Worm (Caenorhabditis elegans): ENCODE results near the gene ttm-1.

ttm-1 gene

DNA sequence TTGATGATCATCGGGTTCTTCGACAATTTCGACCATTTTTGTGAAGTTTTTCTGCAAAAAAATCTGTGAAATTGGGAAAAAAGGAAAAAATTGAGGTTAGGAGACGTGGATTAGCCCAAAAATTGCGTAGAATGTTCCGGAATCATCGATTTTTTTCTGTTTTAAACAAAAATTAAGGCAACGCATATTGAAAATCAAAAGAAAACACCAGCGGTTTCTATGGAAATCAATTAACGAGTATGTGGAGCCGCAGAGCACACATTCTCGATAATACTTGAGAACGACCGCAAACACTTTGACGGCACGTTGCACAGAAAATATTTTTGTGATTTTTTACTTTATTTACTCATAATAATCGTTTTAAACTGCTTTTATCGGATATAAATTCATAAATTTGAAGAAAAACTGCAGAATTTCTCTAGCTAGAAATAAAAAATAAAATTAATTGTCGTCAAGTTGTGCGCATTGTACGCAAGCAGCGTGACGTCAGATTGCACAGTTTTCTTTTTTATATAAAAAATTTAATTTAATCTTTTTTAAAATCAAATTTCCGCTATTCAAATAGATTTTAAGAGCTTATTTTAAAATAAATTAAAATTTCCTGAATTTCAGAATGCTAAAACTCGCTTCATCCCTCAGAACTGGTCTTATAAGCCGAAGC lies 40.7 kb downstream of the ttm-1 start, which contains the start of the genes npp-25 and mrps-10:
Gene npp-25, minus strand, starts transcription at position 51 of the 661 bp plus-strand sequence.
Gene mrps-10, plus strand, starts transcription at position 611 of the 661 bp plus-strand sequence.
- TF ChIP-seq lin-15B (tag; optimal IDR thresholded peaks at IDR 0.05) = peak; percentile 50
- peak; percentile 66 for TF ChIP-seq pha-4 (tag; optimal IDR thresholded peaks at IDR 0.05)
- TF ChIP-seq lin-39 (tag; optimal IDR thresholded peaks at IDR 0.05) = peak; percentile 27
- TF ChIP-seq hmg-11 (tag; optimal IDR thresholded peaks at IDR 0.05) = peak; percentile 48
- TF ChIP-seq nhr-23 (tag; optimal IDR thresholded peaks at IDR 0.05) = no peak
- TF ChIP-seq nfya-1 (tag; optimal IDR thresholded peaks at IDR 0.05; ENCODE audit: insufficient read depth) = peak; percentile 50

DNA sequence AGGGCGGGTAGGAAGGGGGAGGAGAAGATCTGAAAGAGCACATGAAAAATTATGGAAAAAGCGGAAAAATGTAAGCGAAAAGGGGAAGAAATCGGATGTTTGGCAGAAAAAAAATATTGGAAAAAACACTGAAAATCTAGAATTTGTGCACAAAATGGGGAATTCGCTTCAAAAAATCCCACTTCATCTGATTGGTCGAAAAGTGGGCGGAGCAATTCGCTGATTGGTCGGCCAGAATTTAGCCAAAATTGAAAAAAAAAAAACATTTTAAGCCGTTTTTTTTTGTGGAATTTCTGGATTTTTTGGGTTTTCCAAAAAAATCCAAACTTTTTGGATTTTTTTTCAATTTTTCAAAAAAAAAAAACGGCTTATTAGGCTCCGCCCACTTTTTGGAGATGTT lies 46.0 kb downstream of the ttm-1 start:
- no peak for TF ChIP-seq daf-12 (tag; optimal IDR thresholded peaks at IDR 0.05)
- no peak for TF ChIP-seq nhr-11 (tag; optimal IDR thresholded peaks at IDR 0.05)
- TF ChIP-seq ztf-11 (tag; optimal IDR thresholded peaks at IDR 0.05) = no peak
- TF ChIP-seq nfya-1 (tag; optimal IDR thresholded peaks at IDR 0.05; ENCODE audit: insufficient read depth) = peak; percentile 84

DNA sequence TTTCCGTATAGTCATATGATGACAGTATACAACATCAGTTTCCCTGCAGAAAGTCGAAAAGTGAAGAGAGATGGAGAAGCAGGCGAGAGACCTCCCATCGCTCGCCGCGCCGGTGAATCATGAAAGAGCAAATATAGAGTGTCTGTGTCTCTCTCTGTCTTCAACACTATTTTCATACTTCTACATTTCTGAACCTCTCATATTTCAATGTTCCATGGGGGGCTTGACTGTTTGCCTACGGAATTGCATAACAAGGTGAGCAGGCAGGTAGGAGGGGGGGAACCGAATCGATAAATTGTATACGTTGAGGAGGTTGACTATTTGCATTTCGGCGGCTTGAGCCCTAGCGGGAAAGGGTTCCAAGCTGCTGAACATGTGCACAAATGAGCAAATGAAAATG lies 46.9 kb downstream of the ttm-1 start:
- TF ChIP-seq egl-5 (tag; optimal IDR thresholded peaks at IDR 0.05) = no peak
- peak; percentile 69 for TF ChIP-seq hmg-11 (tag; optimal IDR thresholded peaks at IDR 0.05)
- TF ChIP-seq elt-2 (tag; optimal IDR thresholded peaks at IDR 0.05) = peak; percentile 53
- peak; percentile 95 for TF ChIP-seq pha-4 (tag; optimal IDR thresholded peaks at IDR 0.05)
- TF ChIP-seq jun-1 (tag; optimal IDR thresholded peaks at IDR 0.05) = peak; percentile 72
- TF ChIP-seq elt-1 (tag; optimal IDR thresholded peaks at IDR 0.05) = no peak
- TF ChIP-seq pqm-1 (tag; optimal IDR thresholded peaks at IDR 0.05) = peak; percentile 41
- TF ChIP-seq lin-15B (tag; optimal IDR thresholded peaks at IDR 0.05) = no peak
- TF ChIP-seq fos-1 (tag; optimal IDR thresholded peaks at IDR 0.05) = peak; percentile 48

DNA sequence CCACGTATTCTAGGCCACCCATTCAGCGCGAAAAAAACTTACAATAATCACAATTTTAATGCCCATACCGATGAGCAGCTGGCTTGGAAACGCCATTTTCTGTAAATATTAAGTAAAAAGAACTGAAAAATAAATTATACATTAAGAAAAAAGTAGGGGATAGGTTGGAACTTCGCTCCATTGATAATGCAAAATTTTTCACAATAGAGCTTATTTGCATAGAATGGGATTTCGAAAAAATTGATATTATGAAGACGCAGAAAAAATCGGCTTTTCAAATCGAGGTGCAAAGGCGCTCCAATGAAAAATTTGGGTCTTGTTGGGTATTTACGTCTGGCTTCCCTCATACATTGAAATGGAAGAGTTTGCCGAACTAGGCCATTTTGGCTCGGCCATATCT lies 48.2 kb downstream of the ttm-1 start, which contains the start of gene Y37D8A.16:
Gene Y37D8A.16, minus strand, starts transcription at position 101 of the 400 bp plus-strand sequence.
- TF ChIP-seq nhr-28 (tag; optimal IDR thresholded peaks at IDR 0.05) = no peak
- no peak for TF ChIP-seq nhr-77 (tag; optimal IDR thresholded peaks at IDR 0.05)
- TF ChIP-seq ztf-11 (tag; optimal IDR thresholded peaks at IDR 0.05) = no peak
- no peak for TF ChIP-seq hmg-11 (tag; optimal IDR thresholded peaks at IDR 0.05)
- TF ChIP-seq skn-1 (tag; optimal IDR thresholded peaks at IDR 0.05) = no peak
- no peak for TF ChIP-seq ceh-16 (tag; optimal IDR thresholded peaks at IDR 0.05)
- no peak for TF ChIP-seq nfya-1 (tag; optimal IDR thresholded peaks at IDR 0.05; ENCODE audit: insufficient read depth)
- no peak for TF ChIP-seq unc-39 (tag; optimal IDR thresholded peaks at IDR 0.05)
- TF ChIP-seq mml-1 (tag; optimal IDR thresholded peaks at IDR 0.05) = no peak
- no peak for TF ChIP-seq mdl-1 (tag; optimal IDR thresholded peaks at IDR 0.05)
- no peak for TF ChIP-seq R02D3.7 (tag; optimal IDR thresholded peaks at IDR 0.05)
- no peak for TF ChIP-seq elt-1 (tag; optimal IDR thresholded peaks at IDR 0.05)
- no peak for TF ChIP-seq ama-1 (optimal IDR thresholded peaks at IDR 0.05)
- no peak for TF ChIP-seq lin-39 (tag; optimal IDR thresholded peaks at IDR 0.05)
- no peak for TF ChIP-seq ztf-4 (tag; optimal IDR thresholded peaks at IDR 0.05)
- no peak for TF ChIP-seq tbx-2 (tag; optimal IDR thresholded peaks at IDR 0.05)
- TF ChIP-seq ZK546.5 (tag; optimal IDR thresholded peaks at IDR 0.05) = no peak
- no peak for TF ChIP-seq nhr-11 (tag; optimal IDR thresholded peaks at IDR 0.05)
- no peak for TF ChIP-seq pha-4 (tag; optimal IDR thresholded peaks at IDR 0.05)

DNA sequence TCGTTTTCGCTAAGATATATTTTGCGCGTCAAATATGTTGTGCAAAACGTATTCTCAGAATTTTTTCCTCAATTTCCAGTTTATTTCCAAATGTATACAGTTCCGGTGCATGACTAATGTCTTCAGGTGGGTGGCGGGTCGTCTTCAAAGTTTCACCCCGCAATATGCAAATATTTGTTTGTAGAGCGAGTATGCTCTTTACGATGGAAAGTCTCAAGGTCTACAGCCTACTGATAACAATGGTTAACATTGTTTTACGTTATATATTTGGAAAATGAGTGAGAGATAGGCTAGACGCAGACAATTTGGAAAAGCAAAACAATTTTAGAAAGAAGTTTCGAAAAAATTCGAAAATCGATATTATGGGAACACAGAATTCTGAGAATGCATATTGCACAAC lies 48.9 kb downstream of the ttm-1 start:
- TF ChIP-seq fkh-10 (GFP tag; optimal IDR thresholded peaks at IDR 0.05) (no peak), egl-27 (tag; optimal IDR thresholded peaks at IDR 0.05) (no peak), ceh-28 (tag; optimal IDR thresholded peaks at IDR 0.05) (no peak), elt-2 (tag; optimal IDR thresholded peaks at IDR 0.05) (peak; percentile 48), pqm-1 (tag; optimal IDR thresholded peaks at IDR 0.05) (peak; percentile 36), fos-1 (tag; optimal IDR thresholded peaks at IDR 0.05) (no peak), pha-4 (tag; optimal IDR thresholded peaks at IDR 0.05) (peak; percentile 56), unc-62 (GFP tag; optimal IDR thresholded peaks at IDR 0.05) (no peak), ceh-9 (tag; optimal IDR thresholded peaks at IDR 0.05) (no peak)

DNA sequence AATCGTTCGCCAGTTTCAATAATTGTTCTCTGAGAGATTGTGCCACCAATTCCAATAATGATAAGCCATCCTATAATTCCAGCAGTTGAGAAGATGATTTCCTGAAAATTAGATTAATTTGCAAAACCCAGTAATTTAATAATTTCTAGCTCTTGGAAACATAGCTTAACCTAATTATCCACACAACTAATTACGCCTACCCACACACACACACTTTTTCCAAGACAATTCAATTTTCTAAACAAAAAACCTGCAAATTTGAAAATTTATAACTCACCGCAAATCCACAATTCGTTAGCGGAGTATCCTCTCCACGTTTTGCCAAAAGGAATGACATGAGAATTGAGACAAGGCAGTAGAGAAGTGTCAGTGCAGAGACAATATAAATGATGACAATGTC lies 50.3 kb downstream of the ttm-1 start:
- TF ChIP-seq nhr-76 (tag; optimal IDR thresholded peaks at IDR 0.05) (no peak), ZK546.5 (tag; optimal IDR thresholded peaks at IDR 0.05) (no peak), unc-62 (GFP tag; optimal IDR thresholded peaks at IDR 0.05) (no peak), ztf-4 (tag; optimal IDR thresholded peaks at IDR 0.05) (no peak), elt-2 (tag; optimal IDR thresholded peaks at IDR 0.05) (no peak), ceh-16 (tag; optimal IDR thresholded peaks at IDR 0.05) (no peak), nhr-25 (tag; optimal IDR thresholded peaks at IDR 0.05) (no peak), daf-12 (tag; optimal IDR thresholded peaks at IDR 0.05) (no peak), mml-1 (tag; optimal IDR thresholded peaks at IDR 0.05) (no peak), unc-39 (tag; optimal IDR thresholded peaks at IDR 0.05) (no peak), ztf-11 (tag; optimal IDR thresholded peaks at IDR 0.05) (no peak), nfya-1 (tag; optimal IDR thresholded peaks at IDR 0.05; ENCODE audit: insufficient read depth) (no peak), nhr-28 (tag; optimal IDR thresholded peaks at IDR 0.05) (no peak), nhr-23 (tag; optimal IDR thresholded peaks at IDR 0.05) (no peak), nhr-11 (tag; optimal IDR thresholded peaks at IDR 0.05) (no peak), nhr-237 (tag; optimal IDR thresholded peaks at IDR 0.05) (no peak), jun-1 (tag; optimal IDR thresholded peaks at IDR 0.05) (no peak), lsy-12 (tag; optimal IDR thresholded peaks at IDR 0.05) (no peak)

All from whole organism, L3 larva.